Worm (Caenorhabditis elegans): ENCODE measurements around the gene his-41.

his-41 gene

ce11 chrV:9513590-9513989 is 31.7 kb upstream of the his-41 start, which contains the start of gene eif-2Bdelta (continued):
- TF ChIP-seq ceh-82 (tag; optimal IDR thresholded peaks at IDR 0.05) (no peak), ama-1 (optimal IDR thresholded peaks at IDR 0.05) (no peak), ceh-9 (tag; optimal IDR thresholded peaks at IDR 0.05) (no peak), nhr-11 (tag; optimal IDR thresholded peaks at IDR 0.05) (no peak), nhr-237 (tag; optimal IDR thresholded peaks at IDR 0.05) (no peak), fkh-2 (tag; optimal IDR thresholded peaks at IDR 0.05) (no peak), mml-1 (tag; optimal IDR thresholded peaks at IDR 0.05) (no peak)

ce11 chrV:9516280-9516679 is 29.1 kb upstream of the his-41 start:
- TF ChIP-seq sea-2 (GFP tag; optimal IDR thresholded peaks at IDR 0.05) (no peak), elt-2 (tag; optimal IDR thresholded peaks at IDR 0.05) (peak; percentile 51), pqm-1 (tag; optimal IDR thresholded peaks at IDR 0.05) (peak; percentile 88), unc-62 (GFP tag; optimal IDR thresholded peaks at IDR 0.05) (no peak), snpc-4 (tag; optimal IDR thresholded peaks at IDR 0.05) (no peak), jun-1 (tag; optimal IDR thresholded peaks at IDR 0.05) (peak; percentile 69), fos-1 (tag; optimal IDR thresholded peaks at IDR 0.05) (no peak), lsy-12 (tag; optimal IDR thresholded peaks at IDR 0.05) (peak; percentile 20), nhr-76 (tag; optimal IDR thresholded peaks at IDR 0.05) (no peak), ceh-16 (tag; optimal IDR thresholded peaks at IDR 0.05) (no peak), fkh-2 (tag; optimal IDR thresholded peaks at IDR 0.05) (no peak), elt-3 (tag; optimal IDR thresholded peaks at IDR 0.05) (peak in 2 of 3 experiments; percentile 41 to 56), elt-1 (tag; optimal IDR thresholded peaks at IDR 0.05) (no peak), ZK546.5 (tag; optimal IDR thresholded peaks at IDR 0.05) (no peak), fkh-10 (GFP tag; optimal IDR thresholded peaks at IDR 0.05) (no peak), nhr-43 (tag; optimal IDR thresholded peaks at IDR 0.05; ENCODE audit: poor library complexity, severe bottlenecking) (peak; percentile 68), eor-1 (tag; optimal IDR thresholded peaks at IDR 0.05) (no peak), mml-1 (tag; optimal IDR thresholded peaks at IDR 0.05) (no peak), aly-2 (tag; optimal IDR thresholded peaks at IDR 0.05) (no peak), mdl-1 (tag; optimal IDR thresholded peaks at IDR 0.05) (no peak), hmg-11 (tag; optimal IDR thresholded peaks at IDR 0.05) (no peak), R02D3.7 (tag; optimal IDR thresholded peaks at IDR 0.05) (no peak), nhr-25 (tag; optimal IDR thresholded peaks at IDR 0.05) (peak; percentile 26), nhr-23 (tag; optimal IDR thresholded peaks at IDR 0.05) (peak; percentile 86)

DNA sequence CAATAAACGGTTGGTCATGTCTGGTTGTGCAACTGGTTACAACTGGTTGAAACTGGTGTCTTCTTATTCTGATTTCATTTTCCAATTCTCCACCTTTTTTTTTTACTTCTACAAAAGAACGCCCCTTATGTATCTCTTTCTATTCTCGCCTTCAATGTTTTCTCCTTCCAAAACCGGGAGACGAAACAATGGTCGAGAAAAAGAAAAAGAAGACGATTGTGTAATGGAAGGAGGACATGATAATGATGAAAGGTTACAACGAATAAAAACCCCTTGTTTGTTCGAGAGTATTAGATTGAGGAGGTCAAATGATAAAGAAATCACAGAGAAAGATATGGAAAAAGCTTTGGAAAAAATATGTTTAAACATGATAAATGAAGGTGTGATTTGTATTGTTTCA is 26.5 kb upstream of the his-41 start, which contains the start of gene C50F4.8:
C50F4.8 (minus strand) TSS at position 28 of the 400 bp plus-strand sequence.
- no peak for TF ChIP-seq pha-4 (tag; optimal IDR thresholded peaks at IDR 0.05)
- TF ChIP-seq ama-1 (optimal IDR thresholded peaks at IDR 0.05), result peak; percentile 37
- TF ChIP-seq nhr-23 (tag; optimal IDR thresholded peaks at IDR 0.05), result peak; percentile 55

DNA sequence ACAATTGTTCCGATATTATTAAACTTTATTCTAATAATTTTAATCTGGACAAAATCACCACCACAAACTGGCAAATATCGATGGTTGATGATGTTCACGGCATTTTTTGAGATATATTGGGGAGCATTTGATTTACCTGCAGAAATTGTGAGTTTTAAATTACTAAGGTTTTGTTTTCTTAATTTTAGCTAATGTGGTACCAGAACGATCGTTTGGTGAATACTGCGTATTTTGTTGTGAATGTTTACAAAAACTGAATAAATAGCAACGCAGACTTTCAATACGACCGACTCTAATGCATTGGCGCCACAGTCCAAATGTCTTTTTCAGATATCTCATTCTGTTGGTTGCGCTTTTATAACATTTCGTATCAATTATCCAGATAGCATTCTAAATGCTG is 23.6 kb upstream of the his-41 start:
- TF ChIP-seq fkh-2 (tag; optimal IDR thresholded peaks at IDR 0.05) (no peak), skn-1 (tag; optimal IDR thresholded peaks at IDR 0.05) (no peak), elt-1 (tag; optimal IDR thresholded peaks at IDR 0.05) (no peak), unc-62 (GFP tag; optimal IDR thresholded peaks at IDR 0.05) (no peak), zag-1 (tag; optimal IDR thresholded peaks at IDR 0.05) (no peak), daf-12 (tag; optimal IDR thresholded peaks at IDR 0.05) (no peak), ceh-28 (tag; optimal IDR thresholded peaks at IDR 0.05) (no peak), nhr-12 (tag; optimal IDR thresholded peaks at IDR 0.05) (no peak), mml-1 (tag; optimal IDR thresholded peaks at IDR 0.05) (no peak)

DNA sequence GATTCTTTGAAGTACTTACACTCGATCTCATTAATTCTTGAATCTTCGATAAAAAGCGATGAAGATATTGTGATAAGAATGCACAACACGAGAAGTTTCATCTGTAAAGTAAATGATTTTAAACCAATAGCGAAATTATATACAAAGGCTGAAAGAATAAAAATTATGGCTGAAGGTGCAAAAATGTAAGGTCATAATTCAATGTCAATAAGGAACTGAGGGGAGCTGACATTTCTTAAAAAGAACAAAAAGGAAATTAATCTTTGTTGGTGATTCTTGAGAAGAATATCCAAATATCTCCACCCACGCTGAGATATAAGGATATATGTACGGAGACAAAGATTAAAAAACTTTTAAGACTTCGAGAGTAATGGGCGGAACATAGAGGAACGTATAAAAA is 21.2 kb upstream of the his-41 start, which contains the start of gene C50F4.9:
C50F4.9 (minus strand) TSS at position 101 of the 400 bp plus-strand sequence.
- TF ChIP-seq nhr-77 (tag; optimal IDR thresholded peaks at IDR 0.05) (no peak), ztf-4 (tag; optimal IDR thresholded peaks at IDR 0.05) (no peak), fkh-10 (GFP tag; optimal IDR thresholded peaks at IDR 0.05) (no peak), tbx-2 (tag; optimal IDR thresholded peaks at IDR 0.05) (no peak), ceh-82 (tag; optimal IDR thresholded peaks at IDR 0.05) (no peak), egl-5 (tag; optimal IDR thresholded peaks at IDR 0.05) (no peak), unc-39 (tag; optimal IDR thresholded peaks at IDR 0.05) (no peak), ceh-28 (tag; optimal IDR thresholded peaks at IDR 0.05) (no peak)

Data from whole organism, L3 larva.